Worm (Caenorhabditis elegans) whole organism, L4 larva: ENCODE measurements around the gene rpl-10.
A peak's percentile ranks its signal among the peaks of the same experiment; 100 is the strongest.

Experiments used
- F10B5.3 ChIP-seq: sonication (generic microtip); optimal IDR thresholded peaks from 2 replicates; lab custom pipeline; 2016; ENCODE audit warnings: mild to moderate bottlenecking, missing genetic modification characterization, missing compliant biosample characterization
- F37D6.2 ChIP-seq: sonication (generic microtip); optimal IDR thresholded peaks from 2 replicates; lab custom pipeline; 2016; ENCODE audit warnings: mild to moderate bottlenecking, missing genetic modification characterization, missing compliant biosample characterization
- F44E2.7 ChIP-seq: fragments of 200-800 bp; sonication (Bioruptor generic); IDR thresholded peaks from 2 replicates; pipeline ENCODE4 v2.1.2; 2022; ENCODE audit warnings: missing genetic modification characterization, missing compliant biosample characterization
- F49E8.2 ChIP-seq: sonication (generic microtip); optimal IDR thresholded peaks from 2 replicates; lab custom pipeline; 2016; ENCODE audit warnings: missing compliant biosample characterization, mild to moderate bottlenecking, missing genetic modification characterization, borderline replicate concordance
- T20F7.1 ChIP-seq: fragments of 200-800 bp; sonication (Bioruptor generic); optimal IDR thresholded peaks from 2 replicates; lab custom pipeline; 2018; ENCODE audit warnings: mild to moderate bottlenecking, missing genetic modification characterization, missing compliant biosample characterization
- Y105C5A.15 ChIP-seq: fragments of 200-800 bp; sonication (Bioruptor generic); IDR thresholded peaks from 2 replicates; pipeline ENCODE4 v1.3.6; 2022; ENCODE audit warnings: missing genetic modification characterization, missing compliant biosample characterization
- Y48G9A.11 ChIP-seq: fragments of 200-800 bp; sonication (Bioruptor generic); IDR thresholded peaks from 2 replicates; pipeline ENCODE4 v1.3.6; 2022; ENCODE audit warnings: missing genetic modification reagents, missing genetic modification characterization, missing compliant biosample characterization
- ZK546.5 ChIP-seq, 2 experiments: sonication (generic microtip); optimal IDR thresholded peaks; 2 replicates each; lab custom pipeline; 2017; ENCODE audit warnings: missing biosample characterization in 2 of 2, missing genetic modification characterization in 2 of 2
- aly-2 ChIP-seq: sonication (generic microtip); optimal IDR thresholded peaks from 2 replicates; lab custom pipeline; 2018; ENCODE audit warnings: missing biosample characterization, missing genetic modification characterization
- arid-1 ChIP-seq: fragments of 200-800 bp; sonication (Bioruptor generic); conservative IDR thresholded peaks from 2 replicates; pipeline ENCODE4 v1.3.6; 2022; ENCODE audit warnings: missing genetic modification reagents, missing genetic modification characterization, missing compliant biosample characterization
- attf-4 ChIP-seq: sonication (generic microtip); optimal IDR thresholded peaks from 3 replicates; lab custom pipeline; 2017; ENCODE audit warnings: missing biosample characterization, missing genetic modification characterization
- ceh-32 ChIP-seq: sonication (generic microtip); optimal IDR thresholded peaks from 2 replicates; lab custom pipeline; 2016; ENCODE audit warnings: mild to moderate bottlenecking, missing genetic modification characterization, missing compliant biosample characterization; ENCODE audit not compliant: poor library complexity
- daf-16 ChIP-seq, 3 experiments: sonication (generic microtip); optimal IDR thresholded peaks; 2 replicates each; lab custom pipeline; 2016 to 2017; ENCODE audit warnings: missing genetic modification characterization in 3 of 3, missing genetic modification reagents in 3 of 3, mild to moderate bottlenecking in 2 of 3, missing compliant biosample characterization in 2 of 3, missing biosample characterization in 1 of 3, moderate library complexity in 1 of 3
- daf-8 ChIP-seq: fragments of 200-800 bp; sonication (Bioruptor generic); IDR thresholded peaks from 2 replicates; pipeline ENCODE4 v1.3.6; 2022; ENCODE audit warnings: missing genetic modification characterization, missing compliant biosample characterization
- dmd-8 ChIP-seq: fragments of 200-800 bp; sonication (Bioruptor generic); IDR thresholded peaks from 2 replicates; pipeline ENCODE4 v1.3.6; 2022; ENCODE audit warnings: missing genetic modification characterization, missing compliant biosample characterization
- dmd-9 ChIP-seq: fragments of 200-800 bp; sonication (Bioruptor generic); IDR thresholded peaks from 2 replicates; pipeline ENCODE4 v1.3.6; 2022; ENCODE audit warnings: missing genetic modification reagents, missing genetic modification characterization, missing compliant biosample characterization
- dpl-1 ChIP-seq: fragments of 150-350 bp; optimal IDR thresholded peaks from 2 replicates; lab custom pipeline; 2014; ENCODE audit warnings: missing biosample characterization, missing genetic modification reagents, missing genetic modification characterization
- dve-1 ChIP-seq: sonication (generic microtip); optimal IDR thresholded peaks from 2 replicates; lab custom pipeline; 2017; ENCODE audit warnings: antibody characterized with exemption, mild to moderate bottlenecking, missing genetic modification characterization, missing compliant biosample characterization; ENCODE audit not compliant: insufficient read depth
- egl-27 ChIP-seq: sonication (generic microtip); optimal IDR thresholded peaks from 3 replicates; lab custom pipeline; 2017; ENCODE audit warnings: missing biosample characterization, missing genetic modification reagents, missing genetic modification characterization
- hif-1 ChIP-seq, 2 experiments: sonication (generic microtip); optimal IDR thresholded peaks; 2 replicates each; lab custom pipeline; 2016 to 2017; ENCODE audit warnings: missing compliant biosample characterization in 2 of 2, missing genetic modification characterization in 2 of 2, missing genetic modification reagents in 2 of 2, missing genotype in 2 of 2, mild to moderate bottlenecking in 1 of 2
- hlh-11 ChIP-seq: fragments of 200-800 bp; sonication (Bioruptor generic); optimal IDR thresholded peaks from 2 replicates; lab custom pipeline; 2018; ENCODE audit warnings: mild to moderate bottlenecking, missing genetic modification characterization, missing compliant biosample characterization
- jun-1 ChIP-seq: fragments of 150-350 bp; optimal IDR thresholded peaks from 2 replicates; lab custom pipeline; 2014; ENCODE audit warnings: missing biosample characterization, missing genetic modification reagents, missing genetic modification characterization
- lin-15B ChIP-seq: fragments of 150-350 bp; sonication (generic microtip); optimal IDR thresholded peaks from 3 replicates; lab custom pipeline; 2014; ENCODE audit warnings: missing biosample characterization, missing genetic modification characterization
- lin-38 ChIP-seq: fragments of 200-800 bp; sonication (Bioruptor generic); IDR thresholded peaks from 2 replicates; pipeline ENCODE4 v1.3.6; 2022; ENCODE audit warnings: missing genetic modification reagents, missing genetic modification characterization, missing compliant biosample characterization
- madf-5 ChIP-seq, 2 experiments: fragments of 200-800 bp; sonication (Bioruptor generic); IDR thresholded peaks; 2 replicates each; pipeline ENCODE4 v1.3.6; 2022; ENCODE audit warnings: missing compliant biosample characterization in 2 of 2, missing genetic modification characterization in 2 of 2
- mdl-1 ChIP-seq, 2 experiments: fragments of 150-350 bp in 1 of 2; sonication (generic microtip) in 1 of 2; optimal IDR thresholded peaks; 2 replicates each; lab custom pipeline; 2014 to 2017; ENCODE audit warnings: missing biosample characterization in 2 of 2, missing genetic modification characterization in 2 of 2
- mdt-29 ChIP-seq: fragments of 200-800 bp; sonication (Bioruptor generic); IDR thresholded peaks from 2 replicates; pipeline ENCODE4 v1.3.6; 2022; ENCODE audit warnings: missing genetic modification reagents, missing genetic modification characterization, missing compliant biosample characterization
- mep-1 ChIP-seq: fragments of 150-350 bp; sonication (generic microtip); optimal IDR thresholded peaks from 3 replicates; lab custom pipeline; 2014; ENCODE audit warnings: missing biosample characterization, missing genetic modification characterization
- mes-2 ChIP-seq: sonication (generic microtip); optimal IDR thresholded peaks from 2 replicates; lab custom pipeline; 2016; ENCODE audit warnings: missing genotype, mild to moderate bottlenecking, missing genetic modification characterization, missing compliant biosample characterization; ENCODE audit not compliant: poor library complexity, severe bottlenecking
- mxl-2 ChIP-seq: fragments of 200-800 bp; sonication (Bioruptor generic); conservative IDR thresholded peaks from 2 replicates; pipeline ENCODE4 v1.3.6; 2022; ENCODE audit warnings: missing genetic modification reagents, missing genetic modification characterization, missing compliant biosample characterization
- nhr-111 ChIP-seq: fragments of 200-800 bp; sonication (Bioruptor generic); optimal IDR thresholded peaks from 2 replicates; lab custom pipeline; 2018; ENCODE audit warnings: mild to moderate bottlenecking, missing genetic modification characterization, missing compliant biosample characterization
- nhr-237 ChIP-seq: sonication (generic microtip); optimal IDR thresholded peaks from 2 replicates; lab custom pipeline; 2017; ENCODE audit warnings: missing biosample characterization, missing genetic modification characterization
- nhr-6 ChIP-seq: fragments of 150-350 bp; optimal IDR thresholded peaks from 2 replicates; lab custom pipeline; 2014; ENCODE audit warnings: missing biosample characterization, missing genetic modification characterization
- pha-4 ChIP-seq, 2 experiments: fragments of 150-350 bp in 1 of 2; fragments of 200-800 bp in 1 of 2; sonication (Bioruptor generic) in 1 of 2; IDR thresholded peaks in 1 of 2; optimal IDR thresholded peaks in 1 of 2; 2 replicates each; pipeline versions ENCODE4 v1.3.6 to Lab custom; 2014 to 2022; ENCODE audit warnings: missing genetic modification characterization in 2 of 2, missing genetic modification reagents in 2 of 2, missing biosample characterization in 1 of 2, missing compliant biosample characterization in 1 of 2
- rbr-2 ChIP-seq: sonication (generic microtip); optimal IDR thresholded peaks from 2 replicates; lab custom pipeline; 2016; ENCODE audit warnings: missing genotype, missing genetic modification characterization, missing compliant biosample characterization
- snpc-1.2 ChIP-seq: fragments of 200-800 bp; sonication (Bioruptor generic); IDR thresholded peaks from 2 replicates; pipeline ENCODE4 v1.3.6; 2022; ENCODE audit warnings: missing genetic modification reagents, missing genetic modification characterization, missing compliant biosample characterization
- spr-3 ChIP-seq: fragments of 200-800 bp; sonication (Bioruptor generic); optimal IDR thresholded peaks from 2 replicates; lab custom pipeline; 2018; ENCODE audit warnings: mild to moderate bottlenecking, missing genetic modification characterization, missing compliant biosample characterization
- unc-39 ChIP-seq: sonication (generic microtip); optimal IDR thresholded peaks from 2 replicates; lab custom pipeline; 2017; ENCODE audit warnings: missing biosample characterization, missing genetic modification characterization
- unc-62 ChIP-seq, 3 experiments: fragments of 150-350 bp in 1 of 3; sonication (generic microtip); optimal IDR thresholded peaks in 2 of 3; peaks in 1 of 3; 1 replicate in 1 of 3; 2 replicates in 2 of 3; lab custom pipeline; 2014 to 2017; ENCODE audit warnings: missing biosample characterization in 3 of 3, missing genetic modification characterization in 3 of 3, missing genetic modification reagents in 3 of 3, missing genotype in 1 of 3
- zag-1 ChIP-seq: fragments of 150-350 bp; optimal IDR thresholded peaks from 2 replicates; lab custom pipeline; 2014; ENCODE audit warnings: missing biosample characterization, missing genetic modification characterization
- zip-11 ChIP-seq: fragments of 200-800 bp; sonication (Bioruptor generic); IDR thresholded peaks from 2 replicates; pipeline ENCODE4 v1.3.6; 2022; ENCODE audit warnings: missing genetic modification characterization, missing compliant biosample characterization
- zip-2 ChIP-seq: fragments of 150-350 bp; optimal IDR thresholded peaks from 2 replicates; lab custom pipeline; 2014; ENCODE audit warnings: missing biosample characterization, missing genetic modification characterization
- ztf-11 ChIP-seq: fragments of 150-350 bp; optimal IDR thresholded peaks from 2 replicates; lab custom pipeline; 2014; ENCODE audit warnings: missing biosample characterization, missing genetic modification characterization
- ztf-7 ChIP-seq: fragments of 150-350 bp; optimal IDR thresholded peaks from 2 replicates; lab custom pipeline; 2014; ENCODE audit warnings: missing biosample characterization, missing genetic modification characterization

Gene rpl-10

ce11 chrII:8131413-8131966, 12.2 kb upstream of the rpl-10 start (continued):
- no peak for TF ChIP-seq ceh-32 (tag; lab: Kevin White, UChicago)
- no peak for TF ChIP-seq arid-1 (GFP tag; lab: Robert Waterston, UW)
- TF ChIP-seq hlh-11 (tag; lab: Kevin White, UChicago), result peak; percentile 49
- no peak for TF ChIP-seq madf-5 (GFP tag; IDR thresholded peaks at IDR 0.05; lab: Robert Waterston, UW)
- no peak for TF ChIP-seq snpc-1.2 (GFP tag; lab: Robert Waterston, UW)
- no peak for TF ChIP-seq dmd-8 (GFP tag; lab: Robert Waterston, UW)
- no peak for TF ChIP-seq dmd-9 (GFP tag; lab: Robert Waterston, UW)
- no peak for TF ChIP-seq zip-11 (GFP tag; lab: Robert Waterston, UW)
- 0 out of 2 replicates have a peak, but pooled peaks have one; percentile 15 for TF ChIP-seq mxl-2 (GFP tag; lab: Robert Waterston, UW)
- no peak for TF ChIP-seq Y105C5A.15 (GFP tag; lab: Robert Waterston, UW)
- TF ChIP-seq F10B5.3 (tag; lab: Kevin White, UChicago), result no peak
- no peak for TF ChIP-seq zag-1
- TF ChIP-seq egl-27, result no peak
- peak; percentile 43 for TF ChIP-seq mes-2 (tag; lab: Kevin White, UChicago)
- no peak for TF ChIP-seq nhr-237
- peak; percentile 81 for TF ChIP-seq rbr-2
- TF ChIP-seq dve-1 (tag; lab: Kevin White, UChicago), result peak; percentile 24
- peak; percentile 59 for TF ChIP-seq F37D6.2 (tag; lab: Kevin White, UChicago)
- no peak for TF ChIP-seq unc-39
- TF ChIP-seq pha-4 (GFP tag; IDR thresholded peaks at IDR 0.05; lab: Robert Waterston, UW), result no peak
- TF ChIP-seq pha-4 (tag; optimal IDR thresholded peaks at IDR 0.05; lab: Kevin White, UChicago), result no peak
- no peak for TF ChIP-seq F49E8.2 (tag; lab: Kevin White, UChicago)
- no peak for TF ChIP-seq mdl-1 (tag; optimal IDR thresholded peaks at IDR 0.05; lab: Kevin White, UChicago)
- TF ChIP-seq nhr-111 (GFP tag; lab: Kevin White, UChicago), result no peak
- no peak for TF ChIP-seq Y48G9A.11 (GFP tag; lab: Robert Waterston, UW)
- no peak for TF ChIP-seq ZK546.5 (tag; optimal IDR thresholded peaks at IDR 0.05; lab: Kevin White, UChicago)
- TF ChIP-seq hif-1 (tag; optimal IDR thresholded peaks at IDR 0.05; lab: Kevin White, UChicago), result peak in 1 of 2 experiments; percentile 43
- TF ChIP-seq, all 104 proteins: peak for 29

- TF ChIP-seq unc-62 (GFP tag; optimal IDR thresholded peaks at IDR 0.05 in 1 of 2; lab: Kevin White, UChicago) (peak in 1 of 2 experiments; percentile 94), unc-62 (tag; optimal IDR thresholded peaks at IDR 0.05; lab: Kevin White, UChicago) (no peak), zip-2 (no peak)
These were observed 7.7 kb upstream of the rpl-10 start for ce11 chrII:8135953-8136352.

ce11 chrII:8136818-8137217, 6.9 kb upstream of the rpl-10 start, which contains the start of gene ctns-1:
Gene ctns-1 (minus strand): TSS chrII:8136918.
- TF ChIP-seq mdt-29 (GFP tag; lab: Robert Waterston, UW), result no peak
- TF ChIP-seq spr-3, result no peak
- peak; percentile 8 for TF ChIP-seq mes-2 (tag; lab: Kevin White, UChicago)
- peak; percentile 10; the same call in 1 of the 2 replicates for TF ChIP-seq lin-38 (GFP tag; lab: Robert Waterston, UW)
- no peak for TF ChIP-seq daf-16 (GFP tag; optimal IDR thresholded peaks at IDR 0.05; lab: Kevin White, UChicago)
- peak; percentile 54 for TF ChIP-seq daf-16 (tag; optimal IDR thresholded peaks at IDR 0.05; lab: Kevin White, UChicago)

DNA sequence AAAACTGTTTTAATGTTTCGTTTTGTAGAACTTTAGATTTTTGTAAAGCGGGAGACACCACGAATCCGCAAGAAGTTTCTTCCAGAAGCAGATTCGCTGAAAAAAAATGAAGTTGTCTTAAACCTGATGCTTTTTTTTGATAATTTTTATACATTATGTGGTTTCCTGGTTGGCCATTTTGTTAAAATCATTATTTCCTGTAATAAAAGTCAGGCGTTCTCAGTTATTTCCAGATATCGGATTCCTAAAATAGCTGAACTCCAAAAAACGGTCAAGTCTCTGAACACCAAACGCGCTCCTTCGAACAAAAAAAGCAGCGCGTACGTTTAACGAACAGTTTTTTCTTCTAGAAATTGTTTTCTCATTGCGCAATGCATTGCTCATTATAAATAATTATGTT, 6.3 kb upstream of the rpl-10 start:
- TF ChIP-seq F49E8.2 (tag; lab: Kevin White, UChicago) (no peak), attf-4 (tag; lab: Kevin White, UChicago) (no peak), dpl-1 (GFP tag; lab: Kevin White, UChicago) (peak; percentile 41), nhr-6 (tag; lab: Kevin White, UChicago) (no peak), ztf-11 (tag; lab: Kevin White, UChicago) (no peak), lin-15B (no peak), zag-1 (no peak), jun-1 (tag; lab: Kevin White, UChicago) (no peak), T20F7.1 (no peak), mep-1 (tag; lab: Kevin White, UChicago) (peak; percentile 30), mxl-2 (GFP tag; lab: Robert Waterston, UW) (no peak), ztf-7 (no peak), Y48G9A.11 (GFP tag; lab: Robert Waterston, UW) (no peak), daf-8 (GFP tag; lab: Robert Waterston, UW) (no peak), F44E2.7 (GFP tag; lab: Robert Waterston, UW) (no peak), aly-2 (tag; lab: Kevin White, UChicago) (no peak)
